Fruit fly (Drosophila melanogaster) whole organism, embryonic: Measurements from ENCODE around the gene Fnta.

Source experiments
- CG10654 ChIP-seq: fragments of 200-800 bp; sonication (Bioruptor generic); optimal IDR thresholded peaks from 2 replicates; lab custom pipeline; 2016; ENCODE audit warnings: missing biosample characterization, missing genetic modification characterization
- CG10959 ChIP-seq: fragments of 200-800 bp; sonication (Bioruptor generic); IDR thresholded peaks from 2 replicates; pipeline ENCODE4 v1.3.6; 2022; ENCODE audit warnings: missing biosample characterization, missing genetic modification characterization
- CG11456 ChIP-seq: fragments of 200-800 bp; sonication (Bioruptor generic); IDR thresholded peaks from 3 replicates; pipeline ENCODE4 v1.3.6; 2022; ENCODE audit warnings: missing biosample characterization, missing genetic modification characterization
- CG11695 ChIP-seq: fragments of 200-800 bp; sonication (Bioruptor generic); IDR thresholded peaks from 3 replicates; pipeline ENCODE4 v1.3.6; 2022; ENCODE audit warnings: missing biosample characterization, missing genetic modification characterization
- CG11723 ChIP-seq: fragments of 200-800 bp; sonication (Bioruptor generic); optimal IDR thresholded peaks from 2 replicates; lab custom pipeline; 2017; ENCODE audit warnings: missing biosample characterization, mild to moderate bottlenecking, missing genetic modification characterization
- CG14965 ChIP-seq: fragments of 200-800 bp; sonication (Bioruptor generic); optimal IDR thresholded peaks from 2 replicates; lab custom pipeline; 2016; ENCODE audit warnings: missing biosample characterization, missing genetic modification characterization, borderline replicate concordance
- CG17612 ChIP-seq: fragments of 200-800 bp; sonication (Bioruptor generic); IDR thresholded peaks from 2 replicates; pipeline ENCODE4 v1.3.6; 2022; ENCODE audit warnings: missing biosample characterization, missing genetic modification characterization
- CG18011 ChIP-seq: fragments of 200-800 bp; sonication (Bioruptor generic); optimal IDR thresholded peaks from 2 replicates; lab custom pipeline; 2017; ENCODE audit warnings: missing biosample characterization, missing genetic modification characterization, mild to moderate bottlenecking, moderate library complexity, missing genotype
- CG18262 ChIP-seq: fragments of 200-800 bp; optimal IDR thresholded peaks from 3 replicates; lab custom pipeline; 2019; ENCODE audit warnings: missing biosample characterization, mild to moderate bottlenecking, missing genetic modification characterization, moderate library complexity
- CG31388 ChIP-seq: fragments of 200-800 bp; sonication (Bioruptor generic); optimal IDR thresholded peaks from 2 replicates; lab custom pipeline; 2016; ENCODE audit warnings: missing biosample characterization, missing genetic modification characterization
- CG3163 ChIP-seq: fragments of 200-800 bp; sonication (Bioruptor generic); optimal IDR thresholded peaks from 3 replicates; lab custom pipeline; 2016; ENCODE audit warnings: missing biosample characterization, missing genetic modification characterization
- CG32772 ChIP-seq: fragments of 200-800 bp; sonication (Bioruptor generic); IDR thresholded peaks from 2 replicates; pipeline ENCODE4 v1.3.6; 2022; ENCODE audit warnings: missing biosample characterization, missing genetic modification characterization
- CG33213 ChIP-seq: fragments of 200-800 bp; sonication (Bioruptor generic); optimal IDR thresholded peaks from 3 replicates; lab custom pipeline; 2016; ENCODE audit warnings: missing biosample characterization, missing genetic modification characterization
- CG3838 ChIP-seq: fragments of 200-800 bp; sonication (Bioruptor generic); optimal IDR thresholded peaks from 3 replicates; lab custom pipeline; 2016; ENCODE audit warnings: missing biosample characterization, missing genetic modification characterization
- CG6683 ChIP-seq: fragments of 200-800 bp; sonication (Bioruptor generic); optimal IDR thresholded peaks from 2 replicates; lab custom pipeline; 2017; ENCODE audit warnings: missing biosample characterization, mild to moderate bottlenecking, missing genetic modification characterization, missing genetic modification reagents
- CG6689 ChIP-seq: fragments of 200-800 bp; sonication (Bioruptor generic); IDR thresholded peaks from 2 replicates; pipeline ENCODE4 v1.3.6; 2022; ENCODE audit warnings: missing biosample characterization, missing genetic modification characterization
- CG6854 ChIP-seq: fragments of 200-800 bp; sonication (Bioruptor generic); optimal IDR thresholded peaks from 3 replicates; lab custom pipeline; 2017; ENCODE audit warnings: missing biosample characterization, mild to moderate bottlenecking, missing genetic modification characterization
- CG8089 ChIP-seq: fragments of 200-800 bp; sonication (Bioruptor generic); optimal IDR thresholded peaks from 3 replicates; lab custom pipeline; 2016; ENCODE audit warnings: missing biosample characterization, missing genetic modification characterization
- CTCF ChIP-seq: fragments of 200-800 bp; sonication (Bioruptor generic); optimal IDR thresholded peaks from 2 replicates; lab custom pipeline; 2017; ENCODE audit warnings: missing biosample characterization, mild to moderate bottlenecking, missing genetic modification characterization, moderate library complexity
- D ChIP-seq, 2 experiments: fragments of 200-800 bp in 1 of 2; fragments of >200 bp in 1 of 2; sonication (Bioruptor generic) in 1 of 2; optimal IDR thresholded peaks; 2 replicates in 1 of 2; 3 replicates in 1 of 2; lab custom pipeline; 2017; ENCODE audit warnings: mild to moderate bottlenecking in 1 of 2, missing biosample characterization in 1 of 2, missing genetic modification characterization in 1 of 2, missing genetic modification reagents in 1 of 2
- HLH4C ChIP-seq: fragments of 200-800 bp; sonication (Bioruptor generic); IDR thresholded peaks from 3 replicates; pipeline ENCODE4 v1.3.6; 2022; ENCODE audit warnings: missing biosample characterization, missing genetic modification characterization; ENCODE audit not compliant: partially characterized antibody
- HLH54F ChIP-seq: fragments of 200-800 bp; sonication (Bioruptor generic); optimal IDR thresholded peaks from 3 replicates; lab custom pipeline; 2016; ENCODE audit warnings: missing biosample characterization, missing genetic modification characterization
- Hand ChIP-seq: fragments of 200-800 bp; sonication (Bioruptor generic); optimal IDR thresholded peaks from 2 replicates; lab custom pipeline; 2017; ENCODE audit warnings: mild to moderate bottlenecking, missing biosample characterization, missing genetic modification reagents, missing genetic modification characterization
- MBD-R2 ChIP-seq: fragments of 200-800 bp; sonication (Bioruptor generic); IDR thresholded peaks from 2 replicates; pipeline ENCODE4 v1.3.6; 2022; ENCODE audit warnings: missing biosample characterization, missing genetic modification characterization
- Mad ChIP-seq: fragments of 200-800 bp; sonication (Bioruptor generic); optimal IDR thresholded peaks from 2 replicates; lab custom pipeline; 2016; ENCODE audit warnings: missing biosample characterization, missing genetic modification characterization
- Oaz ChIP-seq: fragments of 200-800 bp; sonication (Bioruptor generic); IDR thresholded peaks from 2 replicates; pipeline ENCODE4 v1.3.6; 2022; ENCODE audit warnings: missing biosample characterization, missing genetic modification characterization
- Ptx1 ChIP-seq: fragments of 200-800 bp; sonication (Bioruptor generic); IDR thresholded peaks from 2 replicates; pipeline ENCODE4 v1.3.6; 2022; ENCODE audit warnings: missing biosample characterization, missing genetic modification characterization
- ab ChIP-seq: fragments of 200-800 bp; sonication (Bioruptor generic); optimal IDR thresholded peaks from 2 replicates; lab custom pipeline; 2016; ENCODE audit warnings: missing biosample characterization, missing genetic modification characterization
- gem ChIP-seq: fragments of 200-800 bp; sonication (Bioruptor generic); optimal IDR thresholded peaks from 2 replicates; lab custom pipeline; 2019; ENCODE audit warnings: missing biosample characterization, mild to moderate bottlenecking, missing genetic modification characterization, moderate library complexity
- inv ChIP-seq: fragments of 200-800 bp; sonication (Bioruptor generic); IDR thresholded peaks from 2 replicates; pipeline ENCODE4 v1.3.6; 2022; ENCODE audit warnings: missing biosample characterization, missing genetic modification characterization; ENCODE audit not compliant: partially characterized antibody
- kah ChIP-seq: fragments of 200-800 bp; sonication (Bioruptor generic); optimal IDR thresholded peaks from 2 replicates; lab custom pipeline; 2018; ENCODE audit warnings: missing biosample characterization, mild to moderate bottlenecking, missing genetic modification characterization
- knrl ChIP-seq: fragments of 200-800 bp; sonication (Bioruptor generic); IDR thresholded peaks from 3 replicates; pipeline ENCODE4 v1.3.6; 2022; ENCODE audit warnings: missing biosample characterization, missing genetic modification characterization; ENCODE audit not compliant: partially characterized antibody
- lab ChIP-seq: fragments of 200-800 bp; sonication (Bioruptor generic); optimal IDR thresholded peaks from 3 replicates; lab custom pipeline; 2017; ENCODE audit warnings: missing biosample characterization, missing genetic modification characterization, mild to moderate bottlenecking, moderate library complexity, missing genetic modification reagents
- lmd ChIP-seq: fragments of 200-800 bp; sonication (Bioruptor generic); IDR thresholded peaks from 2 replicates; pipeline ENCODE4 v1.3.6; 2022; ENCODE audit warnings: missing biosample characterization, missing genetic modification characterization
- lola ChIP-seq, 3 experiments: fragments of >200 bp in 2 of 3; fragments of 200-800 bp in 1 of 3; sonication (Bioruptor generic) in 1 of 3; optimal IDR thresholded peaks; 2 replicates each; lab custom pipeline; 2017 to 2019; ENCODE audit warnings: missing biosample characterization in 3 of 3, missing genetic modification characterization in 3 of 3, mild to moderate bottlenecking in 1 of 3, moderate library complexity in 1 of 3
- p53 ChIP-seq: fragments of 200-800 bp; sonication (Bioruptor generic); optimal IDR thresholded peaks from 2 replicates; lab custom pipeline; 2016; ENCODE audit warnings: missing biosample characterization, missing genetic modification characterization
- pan ChIP-seq, 4 experiments: fragments of >200 bp in 3 of 4; fragments of 200-800 bp in 1 of 4; sonication (Bioruptor generic) in 1 of 4; optimal IDR thresholded peaks in 3 of 4; IDR thresholded peaks in 1 of 4; 2 replicates each; pipeline versions ENCODE4 v1.3.6 to Lab custom; 2017 to 2022; ENCODE audit warnings: missing biosample characterization in 2 of 4, missing genetic modification characterization in 2 of 4, mixed read lengths in 1 of 4
- pros ChIP-seq: fragments of 200-800 bp; sonication (Bioruptor generic); optimal IDR thresholded peaks from 3 replicates; lab custom pipeline; 2019; ENCODE audit warnings: missing biosample characterization, mild to moderate bottlenecking, missing genetic modification characterization, moderate library complexity
- row ChIP-seq: fragments of 200-800 bp; sonication (Bioruptor generic); IDR thresholded peaks from 3 replicates; pipeline ENCODE4 v1.3.6; 2022; ENCODE audit warnings: missing biosample characterization, missing genetic modification characterization
- salm ChIP-seq: fragments of 200-800 bp; sonication (Bioruptor generic); optimal IDR thresholded peaks from 2 replicates; lab custom pipeline; 2018; ENCODE audit warnings: missing biosample characterization, mild to moderate bottlenecking, missing genetic modification characterization
- slbo ChIP-seq: fragments of 200-800 bp; sonication (Bioruptor generic); IDR thresholded peaks from 2 replicates; pipeline ENCODE4 v1.3.6; 2022; ENCODE audit warnings: missing biosample characterization, missing genetic modification characterization
- ssp ChIP-seq: fragments of 200-800 bp; sonication (Bioruptor generic); IDR thresholded peaks from 2 replicates; pipeline ENCODE4 v1.3.6; 2022; ENCODE audit warnings: missing biosample characterization, missing genetic modification characterization
- tap ChIP-seq: fragments of 200-800 bp; optimal IDR thresholded peaks from 3 replicates; lab custom pipeline; 2019; ENCODE audit warnings: missing biosample characterization, mild to moderate bottlenecking, missing genetic modification characterization, moderate library complexity
- tin ChIP-seq: fragments of 200-800 bp; sonication (Bioruptor generic); optimal IDR thresholded peaks from 3 replicates; lab custom pipeline; 2016; ENCODE audit warnings: missing biosample characterization, missing genetic modification characterization
- toy ChIP-seq: fragments of 200-800 bp; sonication (Bioruptor generic); IDR thresholded peaks from 2 replicates; pipeline ENCODE4 v1.3.6; 2022; ENCODE audit warnings: missing biosample characterization, missing genetic modification characterization
- tx ChIP-seq: fragments of 200-800 bp; sonication (Bioruptor generic); optimal IDR thresholded peaks from 2 replicates; lab custom pipeline; 2016; ENCODE audit warnings: missing biosample characterization, missing genetic modification characterization
- unc-4 ChIP-seq: fragments of 200-800 bp; sonication (Bioruptor generic); IDR thresholded peaks from 2 replicates; pipeline ENCODE4 v1.3.6; 2022; ENCODE audit warnings: missing biosample characterization, missing genetic modification characterization; ENCODE audit not compliant: partially characterized antibody
- vvl ChIP-seq: fragments of 200-800 bp; sonication (Bioruptor generic); IDR thresholded peaks from 2 replicates; pipeline ENCODE4 v1.3.6; 2022; ENCODE audit warnings: missing biosample characterization, missing genetic modification characterization
- wdn ChIP-seq: fragments of 200-800 bp; sonication (Bioruptor generic); IDR thresholded peaks from 2 replicates; pipeline ENCODE4 v1.3.6; 2022; ENCODE audit warnings: missing biosample characterization, missing genetic modification characterization

Fnta gene

DNA sequence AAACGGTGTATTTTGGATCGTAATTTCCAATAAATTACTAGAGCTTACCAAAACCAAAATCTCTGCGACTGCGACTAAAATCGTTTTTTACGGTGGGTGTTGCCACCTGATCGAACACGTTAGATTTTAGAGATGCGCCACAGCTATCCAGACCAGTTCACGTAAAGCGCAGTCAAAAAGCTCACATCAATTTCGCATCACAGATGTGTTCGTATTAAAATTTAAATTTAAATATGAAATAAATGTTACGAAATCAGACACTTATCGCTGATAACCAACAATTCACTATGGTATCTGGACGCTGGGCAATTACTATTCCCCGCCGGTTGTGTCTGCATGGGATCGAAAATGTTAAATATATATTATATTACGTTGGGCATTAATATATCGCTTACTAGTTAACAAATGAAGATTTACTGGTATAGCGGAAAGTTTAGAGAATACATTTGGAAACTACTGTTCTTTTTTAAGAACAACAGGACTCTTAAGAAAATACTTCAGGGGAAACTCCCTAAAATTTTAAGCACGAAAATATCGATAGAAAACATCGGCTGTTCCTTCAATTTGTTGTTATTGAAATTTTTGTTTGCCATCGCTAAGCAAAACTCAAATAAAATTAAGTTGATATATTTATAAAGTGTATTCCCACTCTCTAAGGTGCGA is 16.8 kb upstream of the Fnta start, which contains the start of the genes mxt and CG11927 (continued):
- TF ChIP-seq row (GFP tag; lab: Robert Waterston, UW) (peak; percentile 80), Oaz (GFP tag; lab: Robert Waterston, UW) (no peak), CG11456 (GFP tag; lab: Robert Waterston, UW) (peak; percentile 75; the same call in 2 of the 3 replicates), knrl (GFP tag; lab: Robert Waterston, UW) (peak; percentile 88), CG10959 (GFP tag; lab: Robert Waterston, UW) (no peak), unc-4 (peak; percentile 87), CG17612 (GFP tag; lab: Robert Waterston, UW) (no peak), tap (no peak), salm (no peak), CG6683 (GFP tag; lab: Kevin White, UChicago) (no peak), CG18262 (peak; percentile 40), CG11695 (GFP tag; lab: Robert Waterston, UW) (no peak), tin (GFP tag; lab: Kevin White, UChicago) (peak; percentile 69), CG3163 (GFP tag; lab: Kevin White, UChicago) (peak; percentile 15), inv (GFP tag; lab: Robert Waterston, UW) (peak; percentile 81), lola (GFP tag; optimal IDR thresholded peaks at IDR 0.05; lab: Kevin White, UChicago) (peak in 1 of 3 experiments; percentile 35), CG3838 (peak; percentile 7), p53 (no peak), pros (GFP tag; lab: Kevin White, UChicago) (no peak), wdn (GFP tag; lab: Robert Waterston, UW) (0 out of 2 replicates have a peak, but pooled peaks have one; percentile 32), CG18011 (GFP tag; lab: Kevin White, UChicago) (no peak), CG10654 (peak; percentile 38), Ptx1 (GFP tag; lab: Robert Waterston, UW) (peak; percentile 39; the same call in 1 of the 2 replicates), CG8089 (GFP tag; lab: Kevin White, UChicago) (peak; percentile 15), HLH54F (peak; percentile 64), vvl (GFP tag; lab: Robert Waterston, UW) (peak; percentile 44; the same call in 1 of the 2 replicates), HLH4C (GFP tag; lab: Robert Waterston, UW) (peak; percentile 76; the same call in 2 of the 3 replicates), Mad (GFP tag; lab: Kevin White, UChicago) (peak; percentile 31), gem (tag; lab: Kevin White, UChicago) (no peak), lab (no peak), CG31388 (no peak), CG32772 (GFP tag; lab: Robert Waterston, UW) (0 out of 2 replicates have a peak, but pooled peaks have one; percentile 26), ab (no peak), tx (GFP tag; lab: Kevin White, UChicago) (peak; percentile 43), CTCF (GFP tag; lab: Kevin White, UChicago) (peak; percentile 4), slbo (GFP tag; lab: Robert Waterston, UW) (peak; percentile 86), toy (no peak), pan (optimal IDR thresholded peaks at IDR 0.05; lab: Kevin White, UChicago) (no peak), pan (GFP tag; optimal IDR thresholded peaks at IDR 0.05 in 1 of 2, IDR thresholded peaks at IDR 0.05 in 1 of 2) (peak in 1 of 2 experiments; percentile 68), CG33213 (GFP tag; lab: Kevin White, UChicago) (peak; percentile 5), MBD-R2 (peak; percentile 47), Hand (GFP tag; lab: Kevin White, UChicago) (no peak), CG14965 (GFP tag; lab: Kevin White, UChicago) (no peak), ssp (GFP tag; lab: Robert Waterston, UW) (peak; percentile 60), kah (GFP tag; lab: Kevin White, UChicago) (no peak), CG6689 (GFP tag; lab: Robert Waterston, UW) (0 out of 2 replicates have a peak, but pooled peaks have one; percentile 28), D (optimal IDR thresholded peaks at IDR 0.05; lab: Kevin White, UChicago) (no peak), D (GFP tag; optimal IDR thresholded peaks at IDR 0.05; lab: Kevin White, UChicago) (no peak), CG6854 (GFP tag; lab: Kevin White, UChicago) (no peak), lmd (GFP tag; lab: Robert Waterston, UW) (no peak), CG11723 (no peak)
